Fruit fly (Drosophila melanogaster): ENCODE measurements around the gene CG43233.
"Not testable (repeated sequence)": the region's sequence is repeated elsewhere in the genome, so short reads cannot be mapped to it uniquely, and the experiment has no call there.

DNA sequence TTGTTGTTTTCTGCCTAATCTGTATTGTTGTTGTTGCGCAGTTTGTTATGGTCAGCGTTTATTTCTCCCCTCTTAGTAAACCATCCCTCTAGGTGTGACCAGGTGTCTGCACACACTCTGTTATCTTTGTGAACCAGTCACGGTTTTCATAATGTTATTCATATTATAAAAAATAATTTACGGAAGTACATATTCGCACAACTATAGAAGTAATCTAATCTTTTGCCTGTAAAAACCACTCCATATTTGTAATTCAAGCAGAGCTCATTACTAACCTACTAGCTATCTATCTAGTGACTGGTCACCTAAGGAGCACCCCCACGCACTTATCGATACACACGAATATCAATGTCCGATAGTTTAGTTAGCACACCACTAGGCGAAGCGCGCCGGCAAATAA, 23.3 kb downstream of the CG43233 start, which contains the start of the genes CG31683 and CG31687:
- TF ChIP-seq dsx (GFP tag; optimal IDR thresholded peaks at IDR 0.05; ENCODE audit: poor library complexity, severe bottlenecking); Blimp-1 (GFP tag; optimal IDR thresholded peaks at IDR 0.05); Lpt (GFP tag; optimal IDR thresholded peaks at IDR 0.05); CG34406 (GFP tag; optimal IDR thresholded peaks at IDR 0.05); Ets21C (GFP tag; optimal IDR thresholded peaks at IDR 0.05); svp (GFP tag); Smox (GFP tag; optimal IDR thresholded peaks at IDR 0.05); Eip75B (GFP tag; optimal IDR thresholded peaks at IDR 0.05); CG16779 (tag; optimal IDR thresholded peaks at IDR 0.05); CG6792 (GFP tag; optimal IDR thresholded peaks at IDR 0.05); CG31627 (GFP tag; optimal IDR thresholded peaks at IDR 0.05): not testable (repeated sequence)

Measured in whole organism, prepupa.